Fruit fly (Drosophila melanogaster): ENCODE results near the gene OXA1L.

The OXA1L gene

DNA sequence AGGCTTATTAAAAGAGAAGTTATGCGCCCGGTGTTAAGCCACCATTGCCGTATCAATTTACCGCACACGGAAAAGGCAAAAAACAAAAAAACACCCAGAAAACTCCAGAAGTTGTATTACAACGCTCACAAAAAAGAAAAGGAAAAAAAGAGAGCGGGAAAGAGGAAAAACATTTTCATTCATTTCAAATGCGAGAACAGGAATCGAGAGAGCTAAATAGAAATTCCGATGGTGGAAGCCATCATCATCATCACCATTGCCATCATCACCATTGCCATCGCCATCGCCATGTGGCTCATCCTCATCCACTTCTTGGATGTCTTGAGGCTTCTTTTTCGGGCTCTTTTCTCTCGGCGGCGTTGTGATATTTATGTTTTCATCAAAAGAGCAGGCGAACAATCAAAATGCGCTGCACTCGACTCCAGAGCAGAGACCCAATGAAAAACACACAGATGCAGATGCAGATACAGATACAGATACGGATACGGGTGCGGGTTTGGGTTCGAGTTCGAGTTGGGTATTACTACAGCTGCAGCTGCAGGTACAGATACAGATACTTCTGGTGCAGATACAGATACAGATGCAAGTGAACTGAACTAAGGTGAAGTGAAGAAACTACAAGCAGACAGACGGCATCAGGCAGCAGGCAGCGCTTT lies 35.0 kb downstream of the OXA1L start (continued):
- TF ChIP-seq CG4360 (GFP tag; IDR thresholded peaks at IDR 0.05) (peak; percentile 37; the same call in 1 of the 2 replicates), pros (GFP tag; optimal IDR thresholded peaks at IDR 0.05) (peak; percentile 96), CG2712 (tag; optimal IDR thresholded peaks at IDR 0.05) (no peak), CG13894 (tag; optimal IDR thresholded peaks at IDR 0.05) (no peak), btn (GFP tag; optimal IDR thresholded peaks at IDR 0.05) (no peak), luna (GFP tag; optimal IDR thresholded peaks at IDR 0.05) (no peak), B-H1 (GFP tag; IDR thresholded peaks at IDR 0.05) (no peak), Med (GFP tag) (peak; percentile 70), lola (GFP tag; optimal IDR thresholded peaks at IDR 0.05) (no peak), sqz (GFP tag; optimal IDR thresholded peaks at IDR 0.05) (peak; percentile 70), slou (GFP tag; optimal IDR thresholded peaks at IDR 0.05) (no peak)

dm6 chr3L:10849620-10850302 lies 36.5 kb downstream of the OXA1L start:
- TF ChIP-seq sqz (GFP tag; optimal IDR thresholded peaks at IDR 0.05) (peak; percentile 80), bsh (GFP tag; optimal IDR thresholded peaks at IDR 0.05) (peak in 1 of 2 experiments; percentile 61), CG17328 (GFP tag; IDR thresholded peaks at IDR 0.05) (peak; percentile 55; the same call in 1 of the 2 replicates), CG4730 (GFP tag; IDR thresholded peaks at IDR 0.05) (no peak), CG13624 (GFP tag; optimal IDR thresholded peaks at IDR 0.05) (no peak), CG10431 (GFP tag; optimal IDR thresholded peaks at IDR 0.05) (no peak), gcm2 (GFP tag; optimal IDR thresholded peaks at IDR 0.05) (no peak), stwl (tag; optimal IDR thresholded peaks at IDR 0.05) (peak; percentile 13), CG2116 (GFP tag; optimal IDR thresholded peaks at IDR 0.05) (no peak), pan (optimal IDR thresholded peaks at IDR 0.05) (no peak), pan (GFP tag; optimal IDR thresholded peaks at IDR 0.05 in 1 of 2, IDR thresholded peaks at IDR 0.05 in 1 of 2) (no peak), CG3065 (GFP tag; optimal IDR thresholded peaks at IDR 0.05) (no peak), vvl (GFP tag; IDR thresholded peaks at IDR 0.05) (peak; percentile 43), eve (GFP tag; optimal IDR thresholded peaks at IDR 0.05) (no peak), gem (tag; optimal IDR thresholded peaks at IDR 0.05) (peak; percentile 50), TFAM (GFP tag; optimal IDR thresholded peaks at IDR 0.05) (no peak), CG17829 (tag; optimal IDR thresholded peaks at IDR 0.05) (peak; percentile 26), CG7556 (GFP tag; optimal IDR thresholded peaks at IDR 0.05) (peak; percentile 29), crol (GFP tag; IDR thresholded peaks at IDR 0.05) (peak; percentile 61), nmo (GFP tag; optimal IDR thresholded peaks at IDR 0.05) (peak; percentile 17), Fer1 (GFP tag; optimal IDR thresholded peaks at IDR 0.05) (no peak), CG13424 (tag; optimal IDR thresholded peaks at IDR 0.05) (peak; percentile 34), ken (GFP tag; IDR thresholded peaks at IDR 0.05) (0 out of 3 replicates have a peak, but pooled peaks have one; percentile 23), CG14014 (GFP tag; IDR thresholded peaks at IDR 0.05) (peak; percentile 34; the same call in 1 of the 2 replicates), D19B (GFP tag; optimal IDR thresholded peaks at IDR 0.05) (no peak), CG10209 (GFP tag; optimal IDR thresholded peaks at IDR 0.05) (no peak), Deaf1 (tag; optimal IDR thresholded peaks at IDR 0.05) (peak; percentile 52), cg (GFP tag; optimal IDR thresholded peaks at IDR 0.05) (peak; percentile 70), kni (GFP tag; optimal IDR thresholded peaks at IDR 0.05) (peak; percentile 78), CG43689 (GFP tag; IDR thresholded peaks at IDR 0.05) (no peak), disco-r (GFP tag; optimal IDR thresholded peaks at IDR 0.05) (no peak), Hmx (GFP tag; optimal IDR thresholded peaks at IDR 0.05) (no peak), CG3281 (GFP tag; optimal IDR thresholded peaks at IDR 0.05) (no peak), chinmo (GFP tag; IDR thresholded peaks at IDR 0.05; ENCODE audit: partially characterized antibody) (0 out of 4 replicates have a peak, but pooled peaks have one; percentile 85), grau (tag; optimal IDR thresholded peaks at IDR 0.05) (peak; percentile 42), CG10267 (tag; optimal IDR thresholded peaks at IDR 0.05) (peak; percentile 38), trem (tag; optimal IDR thresholded peaks at IDR 0.05) (peak; percentile 44)
